Worm (Caenorhabditis elegans) whole organism, midembryonic: ENCODE measurements around the gene spat-1.
A peak's percentile ranks its signal among the peaks of the same experiment; 100 is the strongest.

Experiments
- T22C8.4 ChIP-seq: fragments of 200-800 bp; sonication (Bioruptor generic); IDR thresholded peaks from 2 replicates; pipeline ENCODE4 v1.3.6; 2022; ENCODE audit warnings: missing genetic modification characterization, missing compliant biosample characterization
- cog-1 ChIP-seq: sonication (generic microtip); optimal IDR thresholded peaks from 2 replicates; lab custom pipeline; 2016; ENCODE audit warnings: missing genetic modification characterization, missing compliant biosample characterization
- flt-1 ChIP-seq: fragments of 200-800 bp; sonication (Bioruptor generic); IDR thresholded peaks from 2 replicates; pipeline ENCODE4 v1.3.6; 2022; ENCODE audit warnings: missing genetic modification characterization, missing compliant biosample characterization
- klf-2 ChIP-seq: fragments of 200-800 bp; sonication (Bioruptor generic); conservative IDR thresholded peaks from 2 replicates; pipeline ENCODE4 v1.3.6; 2022; ENCODE audit warnings: missing genetic modification reagents, missing genetic modification characterization, missing compliant biosample characterization
- med-1 ChIP-seq: sonication (generic microtip); optimal IDR thresholded peaks from 2 replicates; lab custom pipeline; 2017; ENCODE audit warnings: missing genetic modification characterization, mild to moderate bottlenecking, missing compliant biosample characterization, antibody characterized with exemption, missing genetic modification reagents; ENCODE audit not compliant: insufficient read depth
- ref-1 ChIP-seq: fragments of 200-800 bp; sonication (Bioruptor generic); conservative IDR thresholded peaks from 2 replicates; pipeline ENCODE4 v1.3.6; 2022; ENCODE audit warnings: missing genetic modification reagents, missing genetic modification characterization, missing compliant biosample characterization
- tab-1 ChIP-seq: fragments of 200-800 bp; sonication (Bioruptor generic); IDR thresholded peaks from 2 replicates; pipeline ENCODE4 v1.3.6; 2022; ENCODE audit warnings: missing genetic modification characterization, missing compliant biosample characterization
- ztf-23 ChIP-seq: fragments of 200-800 bp; sonication (Bioruptor generic); IDR thresholded peaks from 2 replicates; pipeline ENCODE4 v1.3.6; 2022; ENCODE audit warnings: missing genetic modification reagents, missing genetic modification characterization, missing compliant biosample characterization
- ztf-29 ChIP-seq: fragments of 200-800 bp; sonication (Bioruptor generic); IDR thresholded peaks from 2 replicates; pipeline ENCODE4 v1.3.6; 2022; ENCODE audit warnings: missing genetic modification reagents, missing genetic modification characterization, missing compliant biosample characterization

Gene spat-1

ce11 chrII:14548691-14549090 is 20.1 kb downstream of the spat-1 start, which contains the start of gene gcy-29:
gcy-29 (minus strand) TSS chrII:14548791.
- TF ChIP-seq klf-2 (no peak), ztf-29 (GFP tag; lab: Robert Waterston, UW) (no peak), ztf-23 (GFP tag; lab: Robert Waterston, UW) (no peak), flt-1 (GFP tag; lab: Robert Waterston, UW) (no peak), T22C8.4 (no peak), ref-1 (GFP tag; lab: Robert Waterston, UW) (no peak), tab-1 (GFP tag; lab: Robert Waterston, UW) (no peak)

ce11 chrII:14550613-14551012 is 22.1 kb downstream of the spat-1 start, which contains the start of gene nlp-41:
nlp-41 (plus strand) TSS chrII:14550913.
- TF ChIP-seq cog-1 (tag; lab: Kevin White, UChicago) (no peak), ztf-23 (GFP tag; lab: Robert Waterston, UW) (no peak), med-1 (GFP tag; lab: Kevin White, UChicago) (no peak), klf-2 (no peak), ztf-29 (GFP tag; lab: Robert Waterston, UW) (no peak), ref-1 (GFP tag; lab: Robert Waterston, UW) (no peak), tab-1 (GFP tag; lab: Robert Waterston, UW) (no peak), T22C8.4 (no peak), flt-1 (GFP tag; lab: Robert Waterston, UW) (no peak)

- TF ChIP-seq T22C8.4: no peak
- TF ChIP-seq ztf-23 (GFP tag; lab: Robert Waterston, UW): no peak
- TF ChIP-seq klf-2: no peak
- no peak for TF ChIP-seq tab-1 (GFP tag; lab: Robert Waterston, UW)
- TF ChIP-seq med-1 (GFP tag; lab: Kevin White, UChicago): no peak
- no peak for TF ChIP-seq ref-1 (GFP tag; lab: Robert Waterston, UW)
- TF ChIP-seq flt-1 (GFP tag; lab: Robert Waterston, UW): no peak
- no peak for TF ChIP-seq cog-1 (tag; lab: Kevin White, UChicago)
- no peak for TF ChIP-seq ztf-29 (GFP tag; lab: Robert Waterston, UW)
Observed at ce11 chrII:14555019-14555418, 26.5 kb downstream of the spat-1 start.

ce11 chrII:14561549-14562115 is 33.1 kb downstream of the spat-1 start, which contains the start of gene mog-4:
mog-4 (minus strand) TSS chrII:14561599.
- TF ChIP-seq ztf-29 (GFP tag; lab: Robert Waterston, UW): peak; percentile 74
- peak; percentile 92 for TF ChIP-seq ztf-23 (GFP tag; lab: Robert Waterston, UW)
- TF ChIP-seq cog-1 (tag; lab: Kevin White, UChicago): peak; percentile 61
- TF ChIP-seq klf-2: peak; percentile 79
- TF ChIP-seq flt-1 (GFP tag; lab: Robert Waterston, UW): peak; percentile 91

ce11 chrII:14567811-14568210 is 39.3 kb downstream of the spat-1 start:
- TF ChIP-seq ztf-23 (GFP tag; lab: Robert Waterston, UW) (0 out of 2 replicates have a peak, but pooled peaks have one; percentile 41), ztf-29 (GFP tag; lab: Robert Waterston, UW) (no peak)

- TF ChIP-seq klf-2 (no peak), cog-1 (tag; lab: Kevin White, UChicago) (no peak), ref-1 (GFP tag; lab: Robert Waterston, UW) (no peak), ztf-29 (GFP tag; lab: Robert Waterston, UW) (no peak)
Observed at ce11 chrII:14569322-14569721, 40.8 kb downstream of the spat-1 start.

ce11 chrII:14570541-14571160 is 42.1 kb downstream of the spat-1 start:
- TF ChIP-seq ztf-23 (GFP tag; lab: Robert Waterston, UW) (no peak), T22C8.4 (no peak), ztf-29 (GFP tag; lab: Robert Waterston, UW) (no peak), ref-1 (GFP tag; lab: Robert Waterston, UW) (no peak)

ce11 chrII:14573315-14573714 is 44.8 kb downstream of the spat-1 start, which contains the start of gene madf-5:
madf-5 (plus strand) TSS chrII:14573615.
- TF ChIP-seq ref-1 (GFP tag; lab: Robert Waterston, UW): no peak
- no peak for TF ChIP-seq ztf-29 (GFP tag; lab: Robert Waterston, UW)
- no peak for TF ChIP-seq flt-1 (GFP tag; lab: Robert Waterston, UW)
- TF ChIP-seq klf-2: no peak
- no peak for TF ChIP-seq med-1 (GFP tag; lab: Kevin White, UChicago)
- TF ChIP-seq T22C8.4: no peak
- TF ChIP-seq cog-1 (tag; lab: Kevin White, UChicago): no peak
- TF ChIP-seq ztf-23 (GFP tag; lab: Robert Waterston, UW): no peak
- TF ChIP-seq tab-1 (GFP tag; lab: Robert Waterston, UW): no peak

ce11 chrII:14574790-14575189 is 46.2 kb downstream of the spat-1 start:
- no peak for TF ChIP-seq cog-1 (tag; lab: Kevin White, UChicago)
- TF ChIP-seq ztf-29 (GFP tag; lab: Robert Waterston, UW): no peak
- TF ChIP-seq tab-1 (GFP tag; lab: Robert Waterston, UW): no peak
- no peak for TF ChIP-seq ztf-23 (GFP tag; lab: Robert Waterston, UW)
- TF ChIP-seq klf-2: no peak

- TF ChIP-seq ref-1 (GFP tag; lab: Robert Waterston, UW) (no peak), klf-2 (no peak), med-1 (GFP tag; lab: Kevin White, UChicago) (no peak), ztf-23 (GFP tag; lab: Robert Waterston, UW) (no peak), flt-1 (GFP tag; lab: Robert Waterston, UW) (no peak)
Observed at ce11 chrII:14576429-14576828, 47.9 kb downstream of the spat-1 start, which contains the start of gene C01G12.13. C01G12.13 (plus strand) TSS chrII:14576729.
